Worm (Caenorhabditis elegans) whole organism, L2 larva: Measurements from ENCODE around the gene M88.4.

Experiments
- C34F6.9 ChIP-seq: fragments of 150-350 bp; optimal IDR thresholded peaks from 2 replicates; lab custom pipeline; 2014; ENCODE audit warnings: missing biosample characterization, missing genetic modification characterization
- F13H6.1 ChIP-seq: sonication (generic microtip); optimal IDR thresholded peaks from 2 replicates; lab custom pipeline; 2016; ENCODE audit warnings: missing genetic modification characterization, missing compliant biosample characterization
- R02D3.7 ChIP-seq: fragments of 150-350 bp; optimal IDR thresholded peaks from 2 replicates; lab custom pipeline; 2014; ENCODE audit warnings: missing biosample characterization, missing genetic modification characterization
- elt-3 ChIP-seq: sonication (generic microtip); optimal IDR thresholded peaks from 2 replicates; lab custom pipeline; 2017; ENCODE audit warnings: missing biosample characterization, missing genetic modification characterization
- nhr-10 ChIP-seq: sonication (generic microtip); optimal IDR thresholded peaks from 2 replicates; lab custom pipeline; 2017; ENCODE audit warnings: missing biosample characterization, missing genetic modification characterization
- nhr-11 ChIP-seq: fragments of 150-350 bp; optimal IDR thresholded peaks from 2 replicates; lab custom pipeline; 2014; ENCODE audit warnings: missing biosample characterization, missing genetic modification characterization
- nhr-129 ChIP-seq: fragments of 150-350 bp; optimal IDR thresholded peaks from 2 replicates; lab custom pipeline; 2014; ENCODE audit warnings: missing biosample characterization, missing genetic modification characterization
- nhr-237 ChIP-seq: fragments of 150-350 bp; optimal IDR thresholded peaks from 2 replicates; lab custom pipeline; 2014; ENCODE audit warnings: missing biosample characterization, missing genetic modification characterization
- nhr-25 ChIP-seq: fragments of 150-350 bp; sonication (generic microtip); optimal IDR thresholded peaks from 3 replicates; lab custom pipeline; 2014; ENCODE audit warnings: missing biosample characterization, missing genetic modification characterization
- unc-39 ChIP-seq: fragments of 150-350 bp; optimal IDR thresholded peaks from 2 replicates; lab custom pipeline; 2014; ENCODE audit warnings: missing biosample characterization, missing genetic modification characterization
- unc-62 ChIP-seq: fragments of 150-350 bp; optimal IDR thresholded peaks from 2 replicates; lab custom pipeline; 2014; ENCODE audit warnings: missing biosample characterization, missing genetic modification reagents, missing genetic modification characterization

DNA sequence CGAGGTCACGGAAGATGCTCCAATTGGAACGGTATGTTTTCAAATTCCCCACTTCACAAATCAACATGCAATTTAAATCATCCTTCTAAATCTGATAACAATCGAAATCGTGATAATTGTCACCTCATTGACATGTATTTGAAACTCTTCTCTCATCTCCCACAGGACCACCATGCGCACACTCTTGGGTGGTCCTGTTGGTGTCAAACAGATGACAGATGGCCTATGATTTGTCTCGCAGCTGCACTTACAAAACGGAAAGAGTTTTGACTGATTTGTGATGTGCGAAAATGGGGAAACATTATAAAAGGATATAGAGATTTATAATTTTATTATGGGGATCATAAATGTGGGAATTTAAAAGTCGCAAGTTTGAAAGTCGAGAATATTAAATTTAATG is 25.4 kb upstream of the M88.4 start:
- TF ChIP-seq nhr-237 (tag; lab: Kevin White, UChicago) (no peak), nhr-129 (tag; lab: Kevin White, UChicago) (no peak), unc-62 (GFP tag; lab: Kevin White, UChicago) (no peak), nhr-10 (tag; lab: Kevin White, UChicago) (no peak), nhr-25 (tag; lab: Kevin White, UChicago) (no peak), elt-3 (tag; lab: Kevin White, UChicago) (no peak), nhr-11 (tag; lab: Kevin White, UChicago) (no peak), F13H6.1 (no peak), unc-39 (no peak), C34F6.9 (tag; lab: Kevin White, UChicago) (no peak), R02D3.7 (tag; lab: Kevin White, UChicago) (no peak)
